Fruit fly (Drosophila melanogaster) whole organism, adult: ENCODE measurements around the gene CG1575.
A peak's percentile ranks its signal among the peaks of the same experiment; 100 is the strongest.

Source experiments
- CG11617 ChIP-seq: fragments of 200-800 bp; sonication (Bioruptor generic); optimal IDR thresholded peaks from 2 replicates; lab custom pipeline; 2017; ENCODE audit warnings: mild to moderate bottlenecking, missing biosample characterization, missing genetic modification reagents, missing genetic modification characterization
- CG33017 ChIP-seq: fragments of 200-800 bp; sonication (Bioruptor generic); optimal IDR thresholded peaks from 2 replicates; lab custom pipeline; 2018; ENCODE audit warnings: missing biosample characterization, mild to moderate bottlenecking, missing genetic modification characterization, moderate library complexity
- CG5204 ChIP-seq: fragments of 200-800 bp; sonication (Bioruptor generic); optimal IDR thresholded peaks from 2 replicates; lab custom pipeline; 2016; ENCODE audit warnings: missing biosample characterization, missing genetic modification characterization
- CG7045 ChIP-seq: fragments of 200-800 bp; sonication (Bioruptor generic); optimal IDR thresholded peaks from 2 replicates; lab custom pipeline; 2017; ENCODE audit warnings: missing biosample characterization, mild to moderate bottlenecking, missing genetic modification characterization
- Crg-1 ChIP-seq: fragments of 200-800 bp; sonication (Bioruptor generic); optimal IDR thresholded peaks from 2 replicates; lab custom pipeline; 2016; ENCODE audit warnings: missing biosample characterization, missing genetic modification characterization
- Hr96 ChIP-seq: fragments of 200-800 bp; sonication (Bioruptor generic); optimal IDR thresholded peaks from 2 replicates; lab custom pipeline; 2016; ENCODE audit warnings: missing biosample characterization, missing genetic modification characterization
- Mnt ChIP-seq: fragments of 200-800 bp; sonication (Bioruptor generic); optimal IDR thresholded peaks from 2 replicates; lab custom pipeline; 2016; ENCODE audit warnings: missing biosample characterization, mild to moderate bottlenecking, missing genetic modification characterization
- bab1 ChIP-seq: fragments of 200-800 bp; sonication (Bioruptor generic); optimal IDR thresholded peaks from 3 replicates; lab custom pipeline; 2019; ENCODE audit warnings: missing biosample characterization, mild to moderate bottlenecking, missing genetic modification characterization, moderate library complexity
- cic ChIP-seq: fragments of 200-800 bp; sonication (Bioruptor generic); optimal IDR thresholded peaks from 2 replicates; lab custom pipeline; 2017; ENCODE audit warnings: missing biosample characterization, mild to moderate bottlenecking, missing genetic modification characterization, moderate library complexity
- kay ChIP-seq: fragments of 200-800 bp; sonication (Bioruptor generic); peaks from one replicate; lab custom pipeline; 2016; ENCODE audit warnings: missing biosample characterization, missing genetic modification characterization, borderline replicate concordance
- ovo ChIP-seq: fragments of 200-800 bp; sonication (Bioruptor generic); optimal IDR thresholded peaks from 2 replicates; lab custom pipeline; 2016; ENCODE audit warnings: missing biosample characterization, missing genetic modification characterization
- tj ChIP-seq: fragments of 200-800 bp; sonication (Bioruptor generic); optimal IDR thresholded peaks from 3 replicates; lab custom pipeline; 2017; ENCODE audit warnings: missing biosample characterization, mild to moderate bottlenecking, missing genetic modification characterization, moderate library complexity

DNA sequence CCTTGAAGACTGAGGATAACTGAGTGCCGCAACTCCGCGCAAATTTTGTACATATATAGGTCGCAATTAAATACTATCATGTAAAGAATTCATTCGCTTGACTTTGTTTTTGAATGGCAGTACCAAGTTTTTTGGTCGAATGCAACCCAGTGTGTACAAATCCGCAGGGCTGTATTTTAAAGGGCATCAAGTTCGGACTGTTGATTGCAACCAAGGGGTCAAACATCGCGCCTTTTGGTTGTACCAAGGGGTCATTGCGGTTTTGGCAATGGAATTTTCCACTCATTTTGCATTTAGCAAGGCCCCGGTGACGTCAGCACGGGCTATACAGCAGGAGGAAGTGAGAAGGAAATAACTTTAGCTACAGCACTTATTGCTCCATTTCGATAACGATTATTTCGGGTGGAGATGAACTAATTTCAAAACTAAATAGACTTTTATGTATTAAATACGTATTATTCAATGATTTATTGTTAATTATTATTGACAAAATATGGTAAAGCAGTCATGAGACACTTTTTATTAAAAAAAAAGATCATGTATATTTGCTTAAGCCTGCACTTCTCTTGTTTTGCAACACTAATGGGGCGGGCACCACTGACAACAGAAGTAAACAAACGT is 15.0 kb downstream of the CG1575 start, which contains the start of gene CG10958:
- TF ChIP-seq tj (peak; percentile 83), CG11617 (GFP tag; lab: Kevin White, UChicago) (peak; percentile 74), bab1 (GFP tag; lab: Kevin White, UChicago) (peak; percentile 82), ovo (peak; percentile 42), Crg-1 (peak; percentile 62), Hr96 (GFP tag; lab: Kevin White, UChicago) (no peak), CG33017 (tag; lab: Kevin White, UChicago) (peak; percentile 45), CG7045 (GFP tag; lab: Kevin White, UChicago) (no peak), kay (GFP tag; lab: Kevin White, UChicago) (no peak), Mnt (peak; percentile 77), CG5204 (GFP tag; lab: Kevin White, UChicago) (no peak), cic (no peak)
